Worm (Caenorhabditis elegans): Measurements from ENCODE around the gene srz-70.

DNA sequence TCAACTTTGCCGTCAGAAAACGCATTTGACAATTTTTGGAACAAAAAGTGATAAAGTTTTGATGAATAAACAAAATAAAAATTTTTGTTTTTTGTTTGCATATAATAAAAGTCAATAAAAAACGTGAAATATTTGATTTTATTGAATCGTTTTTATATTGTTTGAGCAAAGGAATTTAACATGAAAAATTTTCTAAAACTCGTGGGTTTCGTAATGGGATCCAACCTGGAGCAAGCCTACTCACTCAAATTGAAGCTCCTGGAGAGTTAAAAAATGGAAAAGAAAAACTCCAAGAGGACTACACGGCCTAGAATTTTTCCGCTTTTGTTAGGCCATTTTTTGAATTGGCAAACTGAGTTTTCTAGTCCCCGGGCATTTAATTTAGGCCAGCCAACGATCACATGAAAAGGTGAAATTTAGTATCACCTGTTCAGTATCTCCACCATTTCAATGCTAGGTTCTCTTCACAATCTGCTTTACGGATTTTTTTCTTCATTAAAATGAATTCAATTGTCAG, 50.3 kb downstream of the srz-70 start, which contains the start of the genes C04C3.9 and srz-60:
- TF ChIP-seq ceh-24 (tag; optimal IDR thresholded peaks at IDR 0.05) = no peak
- no peak for TF ChIP-seq C38D4.7 (GFP tag; optimal IDR thresholded peaks at IDR 0.05)
- TF ChIP-seq ceh-9 (tag; optimal IDR thresholded peaks at IDR 0.05) = no peak
- no peak for TF ChIP-seq pax-1 (tag; optimal IDR thresholded peaks at IDR 0.05)
